Worm (Caenorhabditis elegans): ENCODE results near the gene F35C11.2.

The F35C11.2 gene

DNA sequence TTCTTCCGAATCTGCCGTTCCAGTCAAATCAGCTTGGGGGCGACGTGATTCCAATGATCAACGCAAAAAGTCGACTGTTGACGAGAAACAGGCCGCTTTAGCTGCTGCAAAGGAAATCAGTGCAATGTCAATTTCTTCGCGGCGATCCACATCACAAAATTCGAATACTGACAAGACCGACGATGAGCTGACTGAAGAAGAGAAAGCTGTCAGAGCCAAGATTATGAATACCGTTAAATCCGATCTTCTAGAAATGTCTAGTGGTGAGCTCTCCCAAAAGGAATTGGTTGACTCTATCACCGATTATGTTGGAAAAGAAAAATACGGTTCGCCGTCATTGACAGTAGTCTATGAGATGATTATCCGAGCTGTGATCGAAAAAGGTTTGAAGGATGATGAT is 28.4 kb downstream of the F35C11.2 start:
- no peak for TF ChIP-seq him-1 (tag; optimal IDR thresholded peaks at IDR 0.05)
- no peak for TF ChIP-seq W03F9.2 (tag; optimal IDR thresholded peaks at IDR 0.05)
- no peak for TF ChIP-seq dao-5 (tag; optimal IDR thresholded peaks at IDR 0.05)

ce11 chrII:8218266-8218665 is 30.4 kb downstream of the F35C11.2 start:
- TF ChIP-seq dao-5 (tag; optimal IDR thresholded peaks at IDR 0.05) (no peak), him-1 (tag; optimal IDR thresholded peaks at IDR 0.05) (no peak), W03F9.2 (tag; optimal IDR thresholded peaks at IDR 0.05) (no peak)

- TF ChIP-seq W03F9.2 (tag; optimal IDR thresholded peaks at IDR 0.05) (no peak), dao-5 (tag; optimal IDR thresholded peaks at IDR 0.05) (no peak), him-1 (tag; optimal IDR thresholded peaks at IDR 0.05) (no peak)
These were observed 31.7 kb downstream of the F35C11.2 start, which contains the start of gene ifg-1 for ce11 chrII:8216922-8217321. Gene ifg-1 (plus strand): TSS chrII:8217222.

ce11 chrII:8216433-8216832 is 32.2 kb downstream of the F35C11.2 start, which contains the start of gene M110.3:
Gene M110.3 (minus strand): TSS chrII:8216616.
- TF ChIP-seq W03F9.2 (tag; optimal IDR thresholded peaks at IDR 0.05): peak; percentile 45
- no peak for TF ChIP-seq dao-5 (tag; optimal IDR thresholded peaks at IDR 0.05)

DNA sequence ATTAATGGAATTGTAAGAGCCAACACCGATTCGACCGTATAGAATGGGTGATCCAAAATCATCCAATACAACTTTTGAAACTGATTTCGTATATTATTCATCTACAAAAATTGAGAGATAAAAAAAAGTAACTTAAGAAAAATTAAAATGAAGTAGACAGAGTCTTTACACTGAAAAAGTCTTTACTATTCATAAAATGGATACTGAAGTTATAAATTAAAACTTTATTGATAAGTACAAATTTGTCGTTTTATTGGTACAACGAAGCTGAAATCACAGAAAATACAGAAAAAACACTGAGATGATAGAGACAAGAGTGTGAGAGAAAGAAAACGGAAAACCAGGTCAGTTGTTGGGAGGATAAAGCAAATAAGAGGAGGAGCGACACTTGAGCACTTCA is 34.3 kb downstream of the F35C11.2 start, which contains the start of gene M110.10:
M110.10 (minus strand) TSS at position 101 of the 400 bp plus-strand sequence.
- TF ChIP-seq him-1 (tag; optimal IDR thresholded peaks at IDR 0.05): no peak
- no peak for TF ChIP-seq W03F9.2 (tag; optimal IDR thresholded peaks at IDR 0.05)
- TF ChIP-seq dao-5 (tag; optimal IDR thresholded peaks at IDR 0.05): no peak

DNA sequence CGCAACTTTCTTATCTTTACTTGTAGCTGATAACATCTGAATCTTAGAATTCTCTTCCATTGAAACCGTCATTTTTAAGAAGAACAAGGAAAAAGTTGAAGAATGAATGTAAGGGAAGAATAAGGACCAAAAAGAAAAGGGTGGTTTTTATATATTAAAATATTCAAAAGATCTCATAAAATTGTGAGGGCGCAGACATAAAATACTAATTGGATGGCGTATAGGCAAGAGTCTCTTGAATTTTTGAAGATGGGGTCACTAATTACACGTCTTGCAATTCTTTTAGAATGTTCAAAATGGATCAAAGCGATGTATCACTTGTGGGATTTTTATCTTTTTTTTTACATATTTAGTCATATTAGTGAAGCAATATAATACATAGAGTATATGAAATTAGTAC is 36.0 kb downstream of the F35C11.2 start, which contains the start of gene twk-3:
twk-3 (minus strand) TSS at position 101 of the 400 bp plus-strand sequence.
- no peak for TF ChIP-seq W03F9.2 (tag; optimal IDR thresholded peaks at IDR 0.05)
- no peak for TF ChIP-seq him-1 (tag; optimal IDR thresholded peaks at IDR 0.05)
- TF ChIP-seq dao-5 (tag; optimal IDR thresholded peaks at IDR 0.05): no peak

DNA sequence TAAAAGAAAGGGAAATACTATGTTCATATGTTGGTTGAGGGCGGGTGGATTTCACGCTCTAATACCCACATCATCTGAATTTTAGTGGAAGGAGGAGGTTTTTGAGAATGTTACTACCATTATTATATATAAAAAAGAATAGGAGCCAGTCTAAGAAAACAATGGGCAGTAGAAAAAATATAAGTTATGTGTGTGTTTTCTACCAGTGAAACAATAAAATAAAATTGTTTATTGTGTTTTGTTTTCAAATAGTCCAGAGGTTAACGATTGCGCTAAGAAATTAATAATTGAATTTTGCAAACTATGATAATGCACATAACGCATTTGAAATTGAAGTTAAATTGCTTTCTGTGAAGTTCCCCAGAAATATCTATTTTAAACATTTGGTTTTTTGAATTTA is 39.2 kb downstream of the F35C11.2 start, which contains the start of gene M110.8:
M110.8 (minus strand) TSS at position 101 of the 400 bp plus-strand sequence.
- TF ChIP-seq W03F9.2 (tag; optimal IDR thresholded peaks at IDR 0.05) (no peak), dao-5 (tag; optimal IDR thresholded peaks at IDR 0.05) (no peak), him-1 (tag; optimal IDR thresholded peaks at IDR 0.05) (no peak)

- TF ChIP-seq dao-5 (tag; optimal IDR thresholded peaks at IDR 0.05) (no peak), W03F9.2 (tag; optimal IDR thresholded peaks at IDR 0.05) (no peak), him-1 (tag; optimal IDR thresholded peaks at IDR 0.05) (no peak)
These were observed 43.0 kb downstream of the F35C11.2 start for ce11 chrII:8205612-8206011.

DNA sequence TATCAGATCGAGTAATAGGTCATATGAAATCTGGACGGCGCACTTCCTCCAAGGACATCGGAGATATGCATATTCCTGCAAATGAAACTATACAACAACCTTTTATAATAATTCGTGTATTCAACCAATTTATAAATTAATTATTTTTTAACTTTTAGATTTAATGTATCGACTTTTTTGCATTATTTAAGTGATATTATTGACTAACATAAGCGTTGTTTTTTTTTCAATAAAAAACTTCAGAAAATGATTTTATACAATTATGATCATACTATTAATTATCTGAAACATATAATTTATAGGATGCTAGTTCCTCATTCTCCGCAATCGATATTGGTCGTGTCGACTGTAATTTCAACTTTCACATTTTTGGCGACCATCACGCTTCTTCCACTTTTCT is 44.6 kb downstream of the F35C11.2 start, which contains the start of gene col-76:
col-76 (plus strand) TSS at position 301 of the 400 bp plus-strand sequence.
- TF ChIP-seq him-1 (tag; optimal IDR thresholded peaks at IDR 0.05) (no peak), W03F9.2 (tag; optimal IDR thresholded peaks at IDR 0.05) (no peak), dao-5 (tag; optimal IDR thresholded peaks at IDR 0.05) (no peak)

- TF ChIP-seq him-1 (tag; optimal IDR thresholded peaks at IDR 0.05): no peak
- TF ChIP-seq dao-5 (tag; optimal IDR thresholded peaks at IDR 0.05): no peak
- TF ChIP-seq W03F9.2 (tag; optimal IDR thresholded peaks at IDR 0.05): no peak
These were observed 48.8 kb downstream of the F35C11.2 start for ce11 chrII:8199803-8200202.

- TF ChIP-seq W03F9.2 (tag; optimal IDR thresholded peaks at IDR 0.05) (no peak), dao-5 (tag; optimal IDR thresholded peaks at IDR 0.05) (no peak), him-1 (tag; optimal IDR thresholded peaks at IDR 0.05) (no peak)
These were observed 50.1 kb downstream of the F35C11.2 start, which contains the start of gene qua-1 for ce11 chrII:8198503-8198902. Gene qua-1 (plus strand): TSS chrII:8198803.

DNA sequence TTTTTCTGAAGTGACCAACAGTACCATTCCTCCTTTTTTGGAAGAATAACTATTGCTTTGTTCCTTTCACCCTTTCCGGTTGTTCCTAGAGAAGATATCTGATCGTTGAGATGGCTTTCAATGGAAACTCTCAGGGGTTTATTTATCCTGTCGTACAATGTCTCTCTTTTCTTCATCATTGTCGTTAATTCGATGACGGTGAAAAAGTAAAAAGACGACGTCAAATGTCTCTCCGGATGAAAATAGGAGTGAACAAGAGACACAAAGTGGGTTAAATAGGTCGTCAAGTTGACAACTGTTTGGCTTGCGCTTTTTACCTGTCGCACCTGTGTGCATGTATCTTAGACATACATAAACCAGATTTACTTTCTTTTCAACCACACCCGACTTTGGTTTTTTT is 54.7 kb downstream of the F35C11.2 start:
- TF ChIP-seq dao-5 (tag; optimal IDR thresholded peaks at IDR 0.05) (no peak), W03F9.2 (tag; optimal IDR thresholded peaks at IDR 0.05) (no peak), him-1 (tag; optimal IDR thresholded peaks at IDR 0.05) (no peak)

Measured in whole organism, L4/young adult.